Fruit fly (Drosophila melanogaster) whole organism: ENCODE measurements around the gene CG15019.

Experiments used
- CG8478 ChIP-seq: fragments of >200 bp; optimal IDR thresholded peaks from 2 replicates; lab custom pipeline; 2018; ENCODE audit warnings: inconsistent platforms
- Dll ChIP-seq: fragments of >200 bp; optimal IDR thresholded peaks from 2 replicates; lab custom pipeline; 2017
- EcR ChIP-seq, 2 experiments: fragments of >200 bp; optimal IDR thresholded peaks; 2 replicates each; lab custom pipeline; 2017; ENCODE audit warnings: missing biosample characterization in 2 of 2, missing genetic modification characterization in 2 of 2, missing genetic modification reagents in 2 of 2
- pan ChIP-seq: fragments of >200 bp; optimal IDR thresholded peaks from 2 replicates; lab custom pipeline; 2017
- psq ChIP-seq: fragments of >200 bp; optimal IDR thresholded peaks from 2 replicates; lab custom pipeline; 2017
- usp ChIP-seq: fragments of >200 bp; optimal IDR thresholded peaks from 2 replicates; lab custom pipeline; 2017; ENCODE audit warnings: missing biosample characterization, missing genetic modification characterization, mixed read lengths

Gene CG15019

dm6 chr3L:4371978-4372377 lies 33.9 kb downstream of the CG15019 start:
- TF ChIP-seq usp (GFP tag; lab: Kevin White, UChicago) (no peak), Dll (lab: Kevin White, UChicago) (no peak)

- TF ChIP-seq EcR (GFP tag; optimal IDR thresholded peaks at IDR 0.05; lab: Kevin White, UChicago): no peak
- TF ChIP-seq Dll (lab: Kevin White, UChicago): no peak
- no peak for TF ChIP-seq CG8478 (lab: Kevin White, UChicago)
- no peak for TF ChIP-seq usp (GFP tag; lab: Kevin White, UChicago)
- no peak for TF ChIP-seq pan (lab: Kevin White, UChicago)
- no peak for TF ChIP-seq psq (lab: Kevin White, UChicago)
Observed at dm6 chr3L:4367339-4367738, 38.5 kb downstream of the CG15019 start, which contains the start of gene CG11342. TSS of gene CG11342 (minus strand) at chr3L:4367458.

DNA sequence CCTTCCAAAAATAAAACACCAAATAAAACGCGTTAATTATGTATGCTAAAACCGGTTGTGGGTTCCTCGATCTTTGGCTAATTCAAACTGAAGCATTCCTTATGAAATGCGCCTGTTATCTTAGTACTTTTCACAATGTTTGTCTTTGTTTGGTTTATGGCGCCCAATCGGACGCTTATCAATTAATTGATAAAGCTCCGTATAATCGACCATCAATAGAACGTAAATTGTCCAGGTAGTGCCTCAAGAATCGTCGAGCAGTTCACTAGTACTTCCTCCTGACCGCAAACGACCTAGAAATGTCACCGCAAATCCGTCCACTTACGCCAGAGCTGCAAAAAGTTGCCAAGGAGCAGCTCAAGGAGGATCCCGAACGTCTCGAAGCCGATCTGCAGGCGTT lies 40.7 kb downstream of the CG15019 start, which contains the start of gene CG33514:
Gene CG33514 (plus strand): TSS at position 238 of the 400 bp plus-strand sequence.
- TF ChIP-seq Dll (lab: Kevin White, UChicago) (no peak), pan (lab: Kevin White, UChicago) (no peak), CG8478 (lab: Kevin White, UChicago) (no peak), usp (GFP tag; lab: Kevin White, UChicago) (no peak), EcR (GFP tag; optimal IDR thresholded peaks at IDR 0.05; lab: Kevin White, UChicago) (no peak), psq (lab: Kevin White, UChicago) (no peak)

DNA sequence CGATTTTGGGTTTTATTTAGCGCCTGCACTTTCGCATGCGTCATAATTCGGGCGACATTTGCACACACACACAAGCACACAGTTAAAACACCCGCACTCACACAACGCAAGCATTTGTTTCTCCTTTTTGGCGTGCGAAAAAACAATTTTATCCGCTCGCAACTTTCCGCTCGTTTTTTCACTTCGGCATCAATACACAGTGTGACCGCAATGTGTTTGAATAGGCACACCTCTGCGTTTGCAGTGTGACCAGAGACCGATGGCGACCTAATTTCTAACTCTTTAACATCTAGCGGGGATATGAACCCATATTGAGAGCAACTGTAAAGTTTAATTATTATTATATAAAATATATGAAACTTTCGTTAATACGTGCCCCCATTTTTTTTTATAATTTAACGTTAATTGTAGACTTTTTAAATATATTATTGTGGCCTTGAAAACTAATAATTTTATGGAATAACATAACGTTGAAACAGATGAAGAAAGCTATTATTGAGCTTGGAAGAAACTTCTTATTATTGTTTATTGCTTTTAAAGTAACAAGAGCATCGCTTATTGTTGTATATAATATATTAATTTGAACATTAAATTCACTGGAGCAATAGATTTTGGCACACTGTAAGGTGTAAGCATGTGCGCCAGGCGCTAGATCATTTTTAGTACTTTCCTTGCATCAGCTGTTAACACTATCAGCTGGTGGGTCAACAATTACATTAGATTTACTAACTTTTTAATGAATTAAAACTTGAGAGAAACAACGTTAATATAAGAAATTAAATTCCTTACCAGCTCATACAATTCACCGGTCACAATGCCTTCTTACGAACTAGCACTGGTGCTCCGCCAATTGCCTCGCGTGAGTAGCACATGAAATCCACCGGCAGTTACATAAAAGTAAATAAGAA lies 41.7 kb downstream of the CG15019 start, which contains the start of the genes Cip4 and mRpS6:
Gene Cip4 (minus strand): TSS at position 216 of the 908 bp plus-strand sequence.
Gene mRpS6 (plus strand): TSS at position 664 of the 908 bp plus-strand sequence.
- no peak for TF ChIP-seq pan (lab: Kevin White, UChicago)
- no peak for TF ChIP-seq usp (GFP tag; lab: Kevin White, UChicago)
- no peak for TF ChIP-seq CG8478 (lab: Kevin White, UChicago)
- no peak for TF ChIP-seq psq (lab: Kevin White, UChicago)
- TF ChIP-seq EcR (GFP tag; optimal IDR thresholded peaks at IDR 0.05; lab: Kevin White, UChicago): no peak
- TF ChIP-seq Dll (lab: Kevin White, UChicago): no peak

DNA sequence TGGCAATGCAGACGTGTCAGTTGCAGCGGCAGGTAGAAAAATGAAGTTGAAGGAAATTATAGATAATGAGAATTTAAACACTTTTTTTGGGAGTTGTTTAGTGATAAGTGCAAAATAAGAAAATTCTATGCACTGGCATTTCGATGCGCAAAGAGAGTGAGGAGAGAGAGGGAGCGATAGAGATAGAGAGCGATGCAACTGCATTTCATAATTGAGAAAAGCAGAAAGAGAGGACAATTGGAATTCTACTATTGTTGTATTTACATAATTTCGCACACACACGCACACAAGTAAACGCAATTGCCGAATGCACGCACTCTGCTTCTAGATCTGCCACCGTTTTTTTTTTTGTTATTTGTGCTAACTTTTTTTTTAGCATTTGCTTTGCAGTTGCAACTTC lies 42.4 kb downstream of the CG15019 start:
- TF ChIP-seq usp (GFP tag; lab: Kevin White, UChicago): no peak
- no peak for TF ChIP-seq CG8478 (lab: Kevin White, UChicago)
- no peak for TF ChIP-seq EcR (GFP tag; optimal IDR thresholded peaks at IDR 0.05; lab: Kevin White, UChicago)
- no peak for TF ChIP-seq psq (lab: Kevin White, UChicago)
- no peak for TF ChIP-seq pan (lab: Kevin White, UChicago)

dm6 chr3L:4362937-4363336 lies 42.9 kb downstream of the CG15019 start:
- TF ChIP-seq usp (GFP tag; lab: Kevin White, UChicago) (no peak), psq (lab: Kevin White, UChicago) (no peak), Dll (lab: Kevin White, UChicago) (no peak), pan (lab: Kevin White, UChicago) (no peak), EcR (GFP tag; optimal IDR thresholded peaks at IDR 0.05; lab: Kevin White, UChicago) (no peak), CG8478 (lab: Kevin White, UChicago) (no peak)

DNA sequence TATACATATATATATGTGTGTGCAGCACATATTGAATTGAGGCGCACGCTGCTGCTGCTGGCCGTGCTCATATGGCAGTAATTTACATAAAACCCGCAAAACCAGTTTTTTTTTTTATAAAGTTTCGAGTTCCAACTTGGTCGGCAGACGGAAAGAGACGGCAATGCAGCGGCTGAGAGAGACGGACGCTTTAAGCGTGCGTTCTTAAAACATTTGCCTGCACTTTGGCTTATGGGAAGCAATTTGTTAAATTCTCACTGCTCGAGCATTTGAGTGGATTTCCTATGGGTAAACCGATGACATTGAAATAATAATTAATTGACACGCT lies 45.5 kb downstream of the CG15019 start:
- TF ChIP-seq Dll (lab: Kevin White, UChicago) (no peak), usp (GFP tag; lab: Kevin White, UChicago) (no peak), psq (lab: Kevin White, UChicago) (no peak), EcR (GFP tag; optimal IDR thresholded peaks at IDR 0.05; lab: Kevin White, UChicago) (no peak), pan (lab: Kevin White, UChicago) (no peak), CG8478 (lab: Kevin White, UChicago) (no peak)

dm6 chr3L:4359688-4360375 lies 46.0 kb downstream of the CG15019 start:
- TF ChIP-seq usp (GFP tag; lab: Kevin White, UChicago) (no peak), Dll (lab: Kevin White, UChicago) (no peak), EcR (GFP tag; optimal IDR thresholded peaks at IDR 0.05; lab: Kevin White, UChicago) (no peak), CG8478 (lab: Kevin White, UChicago) (no peak), psq (lab: Kevin White, UChicago) (no peak), pan (lab: Kevin White, UChicago) (no peak)

dm6 chr3L:4357705-4358131 lies 48.1 kb downstream of the CG15019 start:
- TF ChIP-seq EcR (GFP tag; optimal IDR thresholded peaks at IDR 0.05; lab: Kevin White, UChicago): no peak
- no peak for TF ChIP-seq Dll (lab: Kevin White, UChicago)
- no peak for TF ChIP-seq CG8478 (lab: Kevin White, UChicago)

DNA sequence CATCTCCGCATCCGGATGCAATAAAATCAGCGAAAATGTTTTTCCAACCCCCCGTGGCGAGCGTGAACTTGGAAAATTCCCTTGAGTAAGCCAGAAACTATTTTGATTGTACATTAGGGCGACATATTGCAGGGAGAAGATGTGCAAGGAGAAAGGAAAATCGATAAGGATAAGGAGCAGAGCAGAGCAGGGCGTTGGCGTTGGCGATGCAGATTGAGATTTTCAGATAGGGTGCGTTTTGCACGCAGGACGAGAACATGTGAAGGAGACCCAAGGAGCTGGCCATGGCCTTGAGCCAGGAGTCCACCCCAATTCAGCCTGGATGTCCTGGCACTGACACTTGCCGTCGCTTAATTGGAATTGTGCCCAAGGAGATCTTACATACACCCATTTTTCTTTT lies 48.9 kb downstream of the CG15019 start:
- TF ChIP-seq psq (lab: Kevin White, UChicago) (no peak), Dll (lab: Kevin White, UChicago) (no peak), usp (GFP tag; lab: Kevin White, UChicago) (no peak)
